Worm (Caenorhabditis elegans) whole organism, L3 larva: ENCODE data around the gene K09C6.7.
"Not testable (repeated sequence)": the region's sequence is repeated elsewhere in the genome, so short reads cannot be mapped to it uniquely, and the experiment has no call there.

Experiments
- ZK546.5 ChIP-seq: sonication (generic microtip); optimal IDR thresholded peaks from 2 replicates; lab custom pipeline; 2017; ENCODE audit warnings: missing biosample characterization, missing genetic modification characterization
- aly-2 ChIP-seq: fragments of 150-350 bp; optimal IDR thresholded peaks from 2 replicates; lab custom pipeline; 2014; ENCODE audit warnings: missing biosample characterization, missing genetic modification characterization
- ceh-16 ChIP-seq: sonication (generic microtip); optimal IDR thresholded peaks from 2 replicates; lab custom pipeline; 2017; ENCODE audit warnings: missing biosample characterization, missing genetic modification characterization
- ceh-28 ChIP-seq: fragments of 150-350 bp; optimal IDR thresholded peaks from 2 replicates; lab custom pipeline; 2014; ENCODE audit warnings: missing biosample characterization, missing genetic modification reagents, missing genetic modification characterization
- ceh-9 ChIP-seq: sonication (generic microtip); optimal IDR thresholded peaks from 2 replicates; lab custom pipeline; 2018; ENCODE audit warnings: missing biosample characterization, missing genetic modification characterization
- daf-12 ChIP-seq: fragments of 150-350 bp; optimal IDR thresholded peaks from 2 replicates; lab custom pipeline; 2014; ENCODE audit warnings: missing biosample characterization, missing genetic modification reagents, missing genetic modification characterization
- egl-27 ChIP-seq: sonication (generic microtip); optimal IDR thresholded peaks from 4 replicates; lab custom pipeline; 2017; ENCODE audit warnings: missing biosample characterization, missing genetic modification reagents, missing genetic modification characterization
- elt-1 ChIP-seq: fragments of 150-350 bp; optimal IDR thresholded peaks from 2 replicates; lab custom pipeline; 2014; ENCODE audit warnings: missing biosample characterization, missing genetic modification characterization
- elt-2 ChIP-seq: sonication (generic microtip); optimal IDR thresholded peaks from 2 replicates; lab custom pipeline; 2016; ENCODE audit warnings: missing genetic modification reagents, mild to moderate bottlenecking, missing genetic modification characterization, missing compliant biosample characterization
- fkh-10 ChIP-seq: sonication (generic microtip); optimal IDR thresholded peaks from 2 replicates; lab custom pipeline; 2017; ENCODE audit warnings: missing biosample characterization, missing genetic modification reagents, missing genetic modification characterization
- fkh-2 ChIP-seq: fragments of 150-350 bp; optimal IDR thresholded peaks from 2 replicates; lab custom pipeline; 2014; ENCODE audit warnings: missing biosample characterization, missing genetic modification reagents, missing genetic modification characterization
- jun-1 ChIP-seq: fragments of 150-350 bp; optimal IDR thresholded peaks from 2 replicates; lab custom pipeline; 2014; ENCODE audit warnings: missing biosample characterization, missing genetic modification reagents, missing genetic modification characterization
- lin-39 ChIP-seq: fragments of 150-350 bp; optimal IDR thresholded peaks from 2 replicates; lab custom pipeline; 2018; ENCODE audit warnings: missing biosample characterization, missing genetic modification reagents, missing genetic modification characterization
- lsy-12 ChIP-seq: sonication (generic microtip); optimal IDR thresholded peaks from 2 replicates; lab custom pipeline; 2016; ENCODE audit warnings: mild to moderate bottlenecking, missing genetic modification characterization, missing compliant biosample characterization
- mdl-1 ChIP-seq: fragments of 150-350 bp; optimal IDR thresholded peaks from 2 replicates; lab custom pipeline; 2014; ENCODE audit warnings: missing biosample characterization, missing genetic modification characterization
- mml-1 ChIP-seq: fragments of 150-350 bp; sonication (generic microtip); optimal IDR thresholded peaks from 3 replicates; lab custom pipeline; 2014; ENCODE audit warnings: missing biosample characterization, missing genetic modification characterization
- nfya-1 ChIP-seq: sonication (generic microtip); optimal IDR thresholded peaks from 2 replicates; lab custom pipeline; 2017; ENCODE audit warnings: missing genetic modification characterization, mild to moderate bottlenecking, missing compliant biosample characterization, antibody characterized with exemption, moderate library complexity; ENCODE audit not compliant: insufficient read depth
- nhr-11 ChIP-seq: fragments of 150-350 bp; optimal IDR thresholded peaks from 2 replicates; lab custom pipeline; 2014; ENCODE audit warnings: missing biosample characterization, missing genetic modification characterization
- nhr-23 ChIP-seq: fragments of 150-350 bp; optimal IDR thresholded peaks from 2 replicates; lab custom pipeline; 2014; ENCODE audit warnings: missing biosample characterization, missing genetic modification reagents, missing genetic modification characterization
- nhr-237 ChIP-seq: fragments of 150-350 bp; optimal IDR thresholded peaks from 2 replicates; lab custom pipeline; 2014; ENCODE audit warnings: missing biosample characterization, missing genetic modification characterization
- nhr-28 ChIP-seq: fragments of 150-350 bp; optimal IDR thresholded peaks from 2 replicates; lab custom pipeline; 2014; ENCODE audit warnings: missing biosample characterization, missing genetic modification characterization
- nhr-43 ChIP-seq: sonication (generic microtip); optimal IDR thresholded peaks from 2 replicates; lab custom pipeline; 2016; ENCODE audit warnings: mild to moderate bottlenecking, missing genetic modification characterization, missing compliant biosample characterization; ENCODE audit not compliant: poor library complexity, severe bottlenecking
- nhr-67 ChIP-seq: fragments of 150-350 bp; optimal IDR thresholded peaks from 2 replicates; lab custom pipeline; 2014; ENCODE audit warnings: missing biosample characterization, missing genetic modification characterization
- nhr-76 ChIP-seq: fragments of 150-350 bp; sonication (generic microtip); optimal IDR thresholded peaks from 5 replicates; lab custom pipeline; 2014; ENCODE audit warnings: missing biosample characterization, missing genetic modification characterization
- nhr-77 ChIP-seq: fragments of 150-350 bp; optimal IDR thresholded peaks from 2 replicates; lab custom pipeline; 2014; ENCODE audit warnings: missing biosample characterization, missing genetic modification characterization
- pqm-1 ChIP-seq: fragments of 150-350 bp; optimal IDR thresholded peaks from 2 replicates; lab custom pipeline; 2017; ENCODE audit warnings: missing biosample characterization, missing genetic modification characterization, inconsistent platforms
- sea-2 ChIP-seq: fragments of 150-350 bp; sonication (generic microtip); optimal IDR thresholded peaks from 4 replicates; lab custom pipeline; 2014; ENCODE audit warnings: missing biosample characterization, missing genetic modification reagents, missing genetic modification characterization
- snpc-4 ChIP-seq: fragments of 150-350 bp; optimal IDR thresholded peaks from 2 replicates; lab custom pipeline; 2014; ENCODE audit warnings: missing biosample characterization, missing genetic modification characterization
- tbx-2 ChIP-seq: sonication (generic microtip); optimal IDR thresholded peaks from 2 replicates; lab custom pipeline; 2016; ENCODE audit warnings: mild to moderate bottlenecking, missing genetic modification characterization, missing compliant biosample characterization
- unc-39 ChIP-seq: sonication (generic microtip); optimal IDR thresholded peaks from 4 replicates; lab custom pipeline; 2017; ENCODE audit warnings: missing biosample characterization, missing genetic modification characterization
- unc-62 ChIP-seq: fragments of 150-350 bp; sonication (generic microtip); optimal IDR thresholded peaks from 4 replicates; lab custom pipeline; 2014; ENCODE audit warnings: missing biosample characterization, missing genetic modification reagents, missing genetic modification characterization
- ztf-11 ChIP-seq: fragments of 150-350 bp; optimal IDR thresholded peaks from 2 replicates; lab custom pipeline; 2014; ENCODE audit warnings: missing biosample characterization, missing genetic modification characterization
- ztf-4 ChIP-seq: fragments of 150-350 bp; optimal IDR thresholded peaks from 2 replicates; lab custom pipeline; 2014; ENCODE audit warnings: missing biosample characterization, missing genetic modification characterization

K09C6.7 gene

DNA sequence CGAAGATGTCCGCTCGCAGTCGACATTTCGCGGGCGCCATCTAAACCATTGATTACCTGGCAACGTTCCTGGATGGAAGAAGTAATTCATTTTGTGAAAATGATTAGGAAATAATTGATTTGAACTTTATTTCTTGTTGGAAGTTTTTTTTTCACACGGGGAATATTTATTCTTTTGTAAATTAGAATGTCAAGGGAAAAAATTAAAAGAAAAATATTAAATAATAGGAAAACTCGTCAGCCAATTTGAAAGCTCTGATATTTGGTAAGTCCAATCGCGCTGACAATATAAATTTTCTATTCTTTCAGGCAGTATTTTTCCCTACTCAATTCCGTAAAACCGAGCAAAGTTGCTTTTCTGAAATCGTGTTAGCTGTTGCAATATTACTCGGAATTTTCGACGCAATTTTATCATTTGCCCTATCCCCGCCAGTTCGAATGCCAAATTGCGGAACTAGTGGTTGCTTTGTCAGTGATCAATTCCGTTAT lies at the start of gene K09C6.7, which contains the start of gene K09C6.10:
K09C6.7 (minus strand) TSS at position 101 of the 488 bp plus-strand sequence.
K09C6.10 (plus strand) TSS at position 438 of the 488 bp plus-strand sequence.
- TF ChIP-seq ztf-4 (tag; lab: Kevin White, UChicago); unc-62 (GFP tag; lab: Kevin White, UChicago); egl-27 (tag; lab: Kevin White, UChicago): not testable (repeated sequence)

DNA sequence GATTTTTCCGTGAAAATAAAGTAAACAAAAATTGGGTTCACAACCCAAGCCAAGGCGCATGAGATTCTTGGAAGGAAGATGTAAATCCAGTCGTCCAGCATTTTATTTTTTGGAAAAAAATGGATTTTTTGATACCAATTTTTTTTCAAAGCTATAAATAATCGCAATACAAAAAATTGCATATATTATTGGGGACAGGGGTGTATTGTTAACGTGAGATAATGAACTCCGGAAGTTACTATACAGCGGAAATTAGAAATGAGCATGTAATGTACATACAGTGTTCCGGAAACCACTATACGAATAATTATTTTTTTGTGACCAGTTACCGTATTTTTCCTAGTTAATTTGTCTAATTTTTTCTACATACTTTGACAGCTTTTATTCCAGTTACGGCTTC lies 45.4 kb upstream of the K09C6.7 start, which contains the start of gene srj-38:
srj-38 (minus strand) TSS at position 101 of the 400 bp plus-strand sequence.
- TF ChIP-seq mdl-1 (tag; lab: Kevin White, UChicago) (no peak), ztf-4 (tag; lab: Kevin White, UChicago) (no peak), nhr-28 (tag; lab: Kevin White, UChicago) (no peak), aly-2 (tag; lab: Kevin White, UChicago) (no peak), jun-1 (tag; lab: Kevin White, UChicago) (no peak), nhr-23 (tag; lab: Kevin White, UChicago) (no peak), ceh-28 (tag; lab: Kevin White, UChicago) (no peak), nhr-67 (tag; lab: Kevin White, UChicago) (no peak), sea-2 (no peak), nfya-1 (tag; lab: Kevin White, UChicago) (no peak), ztf-11 (tag; lab: Kevin White, UChicago) (no peak), unc-62 (GFP tag; lab: Kevin White, UChicago) (no peak), nhr-76 (tag; lab: Kevin White, UChicago) (no peak), ZK546.5 (no peak), ceh-16 (no peak), nhr-43 (tag; lab: Kevin White, UChicago) (no peak), lsy-12 (tag; lab: Kevin White, UChicago) (no peak)
- TF ChIP-seq, all 47 proteins: peak for 0

DNA sequence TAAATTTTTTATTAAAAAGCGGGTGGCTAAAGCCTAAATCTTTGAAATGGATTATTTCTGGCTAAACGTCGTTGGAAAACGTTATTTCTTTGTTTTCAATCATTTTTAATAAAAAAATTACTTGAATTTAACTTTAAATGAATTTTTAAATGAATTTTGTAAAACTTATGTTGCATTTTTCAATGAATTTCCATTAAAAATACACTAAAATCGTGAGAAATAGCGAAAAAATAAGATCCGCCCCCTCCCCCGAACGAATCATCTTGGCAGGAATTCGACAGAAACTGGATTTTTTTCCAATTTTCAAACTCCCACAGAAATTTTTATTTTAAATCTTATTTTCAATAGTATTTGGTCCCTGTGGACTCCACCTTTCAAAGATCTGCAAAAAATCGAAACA lies 40.3 kb upstream of the K09C6.7 start, which contains the start of gene srg-53:
srg-53 (plus strand) TSS at position 301 of the 400 bp plus-strand sequence.
- no peak for TF ChIP-seq elt-1 (tag; lab: Kevin White, UChicago)
- no peak for TF ChIP-seq ceh-9 (tag; lab: Kevin White, UChicago)
- no peak for TF ChIP-seq nhr-11 (tag; lab: Kevin White, UChicago)
- no peak for TF ChIP-seq lin-39 (tag; lab: Kevin White, UChicago)
- TF ChIP-seq snpc-4 (tag; lab: Kevin White, UChicago) = no peak
- TF ChIP-seq nhr-43 (tag; lab: Kevin White, UChicago) = no peak
- no peak for TF ChIP-seq tbx-2
- TF ChIP-seq fkh-10 (GFP tag; lab: Kevin White, UChicago) = no peak
- TF ChIP-seq nhr-77 (tag; lab: Kevin White, UChicago) = no peak
- TF ChIP-seq unc-62 (GFP tag; lab: Kevin White, UChicago) = no peak
- no peak for TF ChIP-seq daf-12 (tag; lab: Kevin White, UChicago)
- no peak for TF ChIP-seq ZK546.5
- no peak for TF ChIP-seq nhr-76 (tag; lab: Kevin White, UChicago)
- no peak for TF ChIP-seq nfya-1 (tag; lab: Kevin White, UChicago)
- TF ChIP-seq sea-2 = no peak
- no peak for TF ChIP-seq nhr-23 (tag; lab: Kevin White, UChicago)
- TF ChIP-seq elt-2 (tag; lab: Kevin White, UChicago) = no peak
- no peak for TF ChIP-seq ztf-11 (tag; lab: Kevin White, UChicago)
- TF ChIP-seq, all 47 proteins: peak for 0

DNA sequence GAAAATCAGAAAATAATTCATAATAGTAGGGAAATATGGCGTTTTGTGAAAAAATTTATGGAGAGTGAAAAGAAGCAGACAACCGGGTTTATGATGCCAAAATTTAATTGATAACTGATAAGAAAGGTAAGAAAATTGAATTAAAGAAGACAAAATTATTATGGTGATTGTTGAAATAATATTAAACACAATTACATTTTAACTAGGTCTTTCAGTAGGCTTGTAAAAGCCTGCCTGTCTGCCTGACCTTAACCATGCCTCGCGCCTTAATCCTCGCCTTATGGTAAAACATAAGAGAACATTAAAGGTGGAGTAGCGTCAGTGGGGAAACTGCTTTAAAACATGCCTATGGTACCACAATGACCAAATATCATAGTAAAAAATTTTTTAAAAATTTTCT lies 39.7 kb upstream of the K09C6.7 start, which contains the start of gene T02B11.8:
T02B11.8 (minus strand) TSS at position 101 of the 400 bp plus-strand sequence.
- TF ChIP-seq mml-1 (tag; lab: Kevin White, UChicago) (no peak), elt-2 (tag; lab: Kevin White, UChicago) (peak; percentile 45)

DNA sequence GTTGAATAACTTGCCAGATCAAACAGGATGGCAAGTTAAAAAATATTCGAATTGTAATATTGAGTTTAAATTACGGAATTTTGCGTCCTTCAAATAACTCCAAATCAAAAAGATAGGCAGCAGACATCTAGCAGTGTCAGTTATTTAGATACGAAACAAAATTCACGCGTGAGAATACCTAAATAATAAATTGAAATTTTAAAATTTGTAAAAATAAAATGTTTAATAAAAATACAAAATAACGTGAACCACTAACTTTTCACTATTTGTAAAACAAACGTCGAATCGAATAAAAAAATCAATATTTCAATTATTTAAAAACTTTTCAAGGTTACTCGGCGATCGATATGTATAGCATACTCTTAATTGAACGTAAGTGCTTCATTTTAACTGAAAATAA lies 37.1 kb upstream of the K09C6.7 start, which contains the start of gene T02B11.9:
T02B11.9 (plus strand) TSS at position 301 of the 400 bp plus-strand sequence.
- TF ChIP-seq nhr-76 (tag; lab: Kevin White, UChicago) (no peak), nhr-11 (tag; lab: Kevin White, UChicago) (no peak), mml-1 (tag; lab: Kevin White, UChicago) (no peak), pqm-1 (tag; lab: Kevin White, UChicago) (no peak), nhr-237 (no peak), unc-39 (no peak), fkh-2 (tag; lab: Kevin White, UChicago) (no peak), elt-2 (tag; lab: Kevin White, UChicago) (no peak), aly-2 (tag; lab: Kevin White, UChicago) (no peak), ztf-4 (tag; lab: Kevin White, UChicago) (no peak), mdl-1 (tag; lab: Kevin White, UChicago) (no peak), tbx-2 (no peak)
